Worm (Caenorhabditis elegans) whole organism, L4 larva: ENCODE results near the gene F20A1.6.

Source experiments
- F26F4.8 ChIP-seq: fragments of 200-800 bp; sonication (Bioruptor generic); conservative IDR thresholded peaks from 2 replicates; pipeline ENCODE4 v1.3.6; 2022; ENCODE audit warnings: missing genetic modification characterization, missing compliant biosample characterization
- F37D6.2 ChIP-seq: sonication (generic microtip); optimal IDR thresholded peaks from 2 replicates; lab custom pipeline; 2016; ENCODE audit warnings: mild to moderate bottlenecking, missing genetic modification characterization, missing compliant biosample characterization
- F44E2.7 ChIP-seq: fragments of 200-800 bp; sonication (Bioruptor generic); IDR thresholded peaks from 2 replicates; pipeline ENCODE4 v2.1.2; 2022; ENCODE audit warnings: missing genetic modification characterization, missing compliant biosample characterization
- Y48G9A.11 ChIP-seq: fragments of 200-800 bp; sonication (Bioruptor generic); IDR thresholded peaks from 2 replicates; pipeline ENCODE4 v1.3.6; 2022; ENCODE audit warnings: missing genetic modification reagents, missing genetic modification characterization, missing compliant biosample characterization
- aha-1 ChIP-seq: fragments of 150-350 bp; peaks from one replicate; lab custom pipeline; 2014; ENCODE audit warnings: missing biosample characterization, missing genetic modification characterization
- attf-4 ChIP-seq: sonication (generic microtip); optimal IDR thresholded peaks from 3 replicates; lab custom pipeline; 2017; ENCODE audit warnings: missing biosample characterization, missing genetic modification characterization
- ces-1 ChIP-seq: fragments of 150-350 bp; sonication (generic microtip); optimal IDR thresholded peaks from 4 replicates; lab custom pipeline; 2014; ENCODE audit warnings: missing biosample characterization, missing genetic modification reagents, missing genetic modification characterization
- cey-2 ChIP-seq: sonication (generic microtip); optimal IDR thresholded peaks from 3 replicates; lab custom pipeline; 2017; ENCODE audit warnings: missing genetic modification characterization, mild to moderate bottlenecking, missing compliant biosample characterization, antibody characterized with exemption, borderline replicate concordance; ENCODE audit not compliant: insufficient read depth
- duxl-1 ChIP-seq: sonication (generic microtip); optimal IDR thresholded peaks from 2 replicates; lab custom pipeline; 2016; ENCODE audit warnings: mild to moderate bottlenecking, missing genetic modification characterization, moderate library complexity, missing compliant biosample characterization; ENCODE audit not compliant: poor library complexity
- fkh-10 ChIP-seq: fragments of 150-350 bp; optimal IDR thresholded peaks from 2 replicates; lab custom pipeline; 2014; ENCODE audit warnings: missing biosample characterization, missing genetic modification reagents, missing genetic modification characterization
- fos-1 ChIP-seq: fragments of 150-350 bp; optimal IDR thresholded peaks from 2 replicates; lab custom pipeline; 2014; ENCODE audit warnings: missing biosample characterization, missing genetic modification characterization
- gei-8 ChIP-seq: fragments of 200-800 bp; sonication (Bioruptor generic); optimal IDR thresholded peaks from 2 replicates; lab custom pipeline; 2018; ENCODE audit warnings: mild to moderate bottlenecking, missing genetic modification characterization, missing compliant biosample characterization
- hlh-30 ChIP-seq: sonication (generic microtip); optimal IDR thresholded peaks from 2 replicates; lab custom pipeline; 2017; ENCODE audit warnings: antibody characterized with exemption, mild to moderate bottlenecking, missing genetic modification characterization, missing compliant biosample characterization; ENCODE audit not compliant: insufficient read depth
- lim-7 ChIP-seq: fragments of 200-800 bp; sonication (Bioruptor generic); IDR thresholded peaks from 2 replicates; pipeline ENCODE4 v1.3.6; 2022; ENCODE audit warnings: missing genetic modification characterization, missing compliant biosample characterization
- lir-3 ChIP-seq: sonication (generic microtip); optimal IDR thresholded peaks from 2 replicates; lab custom pipeline; 2016; ENCODE audit warnings: mild to moderate bottlenecking, missing genetic modification characterization, missing compliant biosample characterization
- madf-5 ChIP-seq, 2 experiments: fragments of 200-800 bp; sonication (Bioruptor generic); IDR thresholded peaks; 2 replicates each; pipeline ENCODE4 v1.3.6; 2022; ENCODE audit warnings: missing compliant biosample characterization in 2 of 2, missing genetic modification characterization in 2 of 2
- nhr-237 ChIP-seq: sonication (generic microtip); optimal IDR thresholded peaks from 2 replicates; lab custom pipeline; 2017; ENCODE audit warnings: missing biosample characterization, missing genetic modification characterization
- nhr-77 ChIP-seq: fragments of 150-350 bp; optimal IDR thresholded peaks from 2 replicates; lab custom pipeline; 2014; ENCODE audit warnings: missing biosample characterization, missing genetic modification characterization
- php-3 ChIP-seq: fragments of 200-800 bp; sonication (Bioruptor generic); IDR thresholded peaks from 2 replicates; pipeline ENCODE4 v1.3.6; 2022; ENCODE audit warnings: missing genetic modification reagents, missing genetic modification characterization, missing compliant biosample characterization
- sdz-12 ChIP-seq: fragments of 200-800 bp; sonication (Bioruptor generic); optimal IDR thresholded peaks from 2 replicates; lab custom pipeline; 2018; ENCODE audit warnings: mild to moderate bottlenecking, missing genetic modification characterization, missing compliant biosample characterization
- unc-39 ChIP-seq: sonication (generic microtip); optimal IDR thresholded peaks from 2 replicates; lab custom pipeline; 2017; ENCODE audit warnings: missing biosample characterization, missing genetic modification characterization
- unc-62 ChIP-seq, 3 experiments: fragments of 150-350 bp in 1 of 3; sonication (generic microtip); optimal IDR thresholded peaks in 2 of 3; peaks in 1 of 3; 1 replicate in 1 of 3; 2 replicates in 2 of 3; lab custom pipeline; 2014 to 2017; ENCODE audit warnings: missing biosample characterization in 3 of 3, missing genetic modification characterization in 3 of 3, missing genetic modification reagents in 3 of 3, missing genotype in 1 of 3
- vab-7 ChIP-seq: fragments of 200-800 bp; sonication (Bioruptor generic); IDR thresholded peaks from 2 replicates; pipeline ENCODE4 v1.3.6; 2022; ENCODE audit warnings: missing genetic modification reagents, missing genetic modification characterization, missing compliant biosample characterization
- ztf-7 ChIP-seq: fragments of 150-350 bp; optimal IDR thresholded peaks from 2 replicates; lab custom pipeline; 2014; ENCODE audit warnings: missing biosample characterization, missing genetic modification characterization

Gene F20A1.6

DNA sequence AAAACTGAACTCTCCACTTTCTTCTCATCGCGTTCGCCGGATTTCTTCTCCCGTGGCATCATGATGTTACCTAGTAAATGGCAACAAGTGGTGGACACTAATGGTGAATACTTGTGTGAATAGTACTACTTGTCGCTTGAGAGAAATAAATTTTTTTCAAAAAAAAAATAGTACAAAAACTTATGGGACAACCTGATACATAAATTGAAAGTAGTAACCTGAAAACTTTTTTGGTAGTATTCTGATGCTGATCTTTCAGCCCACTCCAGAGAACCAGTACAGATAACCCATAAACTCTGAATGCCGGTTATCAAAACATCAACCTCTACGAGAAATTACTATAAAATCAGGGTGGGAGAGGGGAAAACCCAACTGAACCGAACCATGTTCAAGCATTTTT is 30.8 kb upstream of the F20A1.6 start, which contains the start of gene Y57E12AL.2:
Gene Y57E12AL.2, plus strand, starts transcription at position 301 of the 400 bp plus-strand sequence.
- TF ChIP-seq aha-1, result peak; percentile 21

DNA sequence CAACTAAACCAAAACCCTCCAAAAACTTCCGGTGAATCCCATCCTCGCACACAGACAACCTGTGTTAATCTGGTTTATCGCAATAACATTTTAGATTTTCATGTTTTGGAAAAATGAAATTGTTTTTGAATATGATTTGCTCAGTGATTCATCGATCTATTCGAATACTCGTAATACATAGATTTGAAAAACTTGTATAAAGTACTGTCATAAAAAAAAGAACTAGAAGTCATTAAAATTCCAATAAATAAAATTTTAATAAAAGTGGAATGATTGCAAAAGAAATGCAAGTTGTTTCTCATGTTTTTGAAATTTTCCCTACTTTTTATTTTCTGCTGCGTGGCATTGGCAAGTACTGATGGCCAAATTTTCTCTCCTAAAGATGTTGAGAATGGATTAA is 27.6 kb upstream of the F20A1.6 start, which contains the start of gene spig-8:
Gene spig-8, plus strand, starts transcription at position 301 of the 400 bp plus-strand sequence.
- TF ChIP-seq fos-1 (tag; lab: Kevin White, UChicago), result no peak
- TF ChIP-seq F26F4.8 (GFP tag; lab: Robert Waterston, UW), result no peak
- no peak for TF ChIP-seq nhr-77 (tag; lab: Kevin White, UChicago)
- no peak for TF ChIP-seq hlh-30 (tag; lab: Kevin White, UChicago)
- TF ChIP-seq nhr-237 (tag; lab: Kevin White, UChicago), result no peak
- TF ChIP-seq F37D6.2 (tag; lab: Kevin White, UChicago), result no peak
- TF ChIP-seq ztf-7 (tag; lab: Kevin White, UChicago), result no peak

DNA sequence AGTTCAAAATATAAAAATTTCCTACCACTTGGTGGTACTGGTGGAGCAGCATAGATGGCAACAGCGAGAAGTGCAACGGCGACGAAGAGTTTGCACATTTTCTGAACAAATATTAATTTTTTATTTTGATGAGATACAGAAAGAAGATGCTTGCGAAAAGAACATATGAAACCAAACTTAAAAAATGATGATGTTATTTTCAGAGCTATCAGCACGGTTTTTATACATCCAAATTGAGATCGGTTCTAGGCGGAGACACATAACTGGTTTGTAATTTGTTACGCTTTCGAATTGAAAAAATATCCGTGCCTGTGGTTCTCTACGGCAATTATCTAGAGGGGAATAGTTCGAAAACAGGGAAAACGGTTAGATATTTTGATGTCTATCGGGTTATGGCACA is 26.1 kb upstream of the F20A1.6 start, which contains the start of gene txt-17:
Gene txt-17, minus strand, starts transcription at position 101 of the 400 bp plus-strand sequence.
- TF ChIP-seq madf-5 (GFP tag; IDR thresholded peaks at IDR 0.05; lab: Robert Waterston, UW) (no peak), fkh-10 (GFP tag; lab: Kevin White, UChicago) (no peak), duxl-1 (tag; lab: Kevin White, UChicago) (no peak)

DNA sequence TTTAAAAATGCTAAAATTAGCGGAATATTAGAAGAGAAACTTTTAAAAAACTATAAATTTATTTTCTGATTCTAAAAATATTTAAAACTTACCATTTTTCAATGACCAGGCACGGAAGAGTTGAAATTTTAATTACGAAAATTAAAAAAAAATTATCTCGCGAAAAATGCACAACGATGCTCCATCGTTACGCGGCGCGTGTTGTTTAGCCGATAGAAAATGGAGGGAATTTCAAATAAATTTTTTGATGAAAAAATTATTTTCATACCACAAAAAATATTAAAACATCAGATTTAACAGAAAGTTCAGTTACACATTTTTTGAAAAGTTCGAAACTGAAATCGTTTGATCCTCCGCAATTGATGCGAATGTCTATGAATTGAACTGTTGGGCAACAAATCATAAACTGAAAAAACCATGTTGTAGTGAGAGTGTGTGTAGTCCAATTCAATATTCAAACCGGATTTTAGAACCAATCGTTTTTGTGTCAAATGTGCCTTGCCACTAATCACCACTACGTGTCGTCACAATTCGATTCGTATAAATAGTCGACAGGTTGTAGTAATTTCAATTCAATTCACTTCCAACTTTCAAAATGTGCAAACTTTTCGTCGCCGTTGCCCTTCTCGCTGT is 24.3 kb upstream of the F20A1.6 start, which contains the start of the genes tofu-2 and spig-1:
Gene tofu-2, minus strand, starts transcription at position 116 of the 633 bp plus-strand sequence.
Gene spig-1, plus strand, starts transcription at position 583 of the 633 bp plus-strand sequence.
- TF ChIP-seq attf-4 (tag; lab: Kevin White, UChicago), result no peak
- TF ChIP-seq sdz-12 (GFP tag; lab: Kevin White, UChicago), result no peak
- TF ChIP-seq ztf-7 (tag; lab: Kevin White, UChicago), result no peak
- TF ChIP-seq Y48G9A.11 (GFP tag; lab: Robert Waterston, UW), result peak; percentile 96
- no peak for TF ChIP-seq lim-7

DNA sequence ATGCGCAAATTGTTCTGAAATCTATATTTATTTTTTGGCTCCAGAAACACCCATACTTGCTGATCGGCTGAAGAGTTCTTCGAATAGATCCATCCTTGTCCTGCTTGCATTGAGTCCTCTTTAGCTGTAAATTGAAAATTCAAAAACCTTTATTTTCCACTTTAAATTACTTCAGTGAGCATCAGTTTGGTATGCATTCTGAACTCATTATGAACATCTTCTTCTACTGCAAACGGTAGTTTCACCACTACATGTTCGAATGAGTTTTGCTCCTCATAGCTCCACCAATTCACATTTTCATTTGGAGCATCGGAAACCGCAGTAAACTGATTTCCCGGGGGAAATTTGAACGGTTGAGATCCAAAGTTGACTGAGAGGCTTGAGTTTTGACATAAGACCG is 23.2 kb upstream of the F20A1.6 start:
- TF ChIP-seq F44E2.7 (GFP tag; lab: Robert Waterston, UW), result no peak
- peak in 1 of 2 experiments; percentile 92 for TF ChIP-seq unc-62 (GFP tag; optimal IDR thresholded peaks at IDR 0.05 in 1 of 2; lab: Kevin White, UChicago)
- TF ChIP-seq unc-62 (tag; optimal IDR thresholded peaks at IDR 0.05; lab: Kevin White, UChicago), result no peak
- TF ChIP-seq aha-1, result peak; percentile 27
- no peak for TF ChIP-seq vab-7 (GFP tag; lab: Robert Waterston, UW)
- TF ChIP-seq F37D6.2 (tag; lab: Kevin White, UChicago), result no peak

DNA sequence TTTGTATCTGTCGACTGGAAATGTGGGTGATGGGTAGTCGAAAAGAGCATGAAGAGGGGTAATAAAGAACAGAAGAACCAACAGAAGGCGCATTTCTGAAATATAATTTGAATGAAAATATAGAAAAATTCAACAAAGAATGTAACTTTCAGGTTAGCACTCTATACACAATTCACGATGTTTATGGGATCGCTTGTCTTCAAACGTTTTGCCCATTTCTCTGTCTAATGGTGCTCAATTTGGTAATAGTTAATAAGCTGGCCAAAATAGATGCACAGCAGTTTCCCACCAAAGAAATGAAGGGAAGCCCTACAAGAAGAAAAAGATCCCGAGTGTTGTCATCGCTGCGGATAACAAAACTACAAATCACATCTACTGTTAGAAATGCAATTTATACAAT is 20.6 kb upstream of the F20A1.6 start, which contains the start of gene F20A1.8:
Gene F20A1.8, minus strand, starts transcription at position 101 of the 400 bp plus-strand sequence.
- TF ChIP-seq unc-39 (tag; lab: Kevin White, UChicago) (no peak), fos-1 (tag; lab: Kevin White, UChicago) (no peak), unc-62 (GFP tag; optimal IDR thresholded peaks at IDR 0.05 in 1 of 2; lab: Kevin White, UChicago) (peak in 1 of 2 experiments; percentile 16), unc-62 (tag; optimal IDR thresholded peaks at IDR 0.05; lab: Kevin White, UChicago) (no peak), ces-1 (no peak)
- TF ChIP-seq, all 104 proteins: peak for 1

DNA sequence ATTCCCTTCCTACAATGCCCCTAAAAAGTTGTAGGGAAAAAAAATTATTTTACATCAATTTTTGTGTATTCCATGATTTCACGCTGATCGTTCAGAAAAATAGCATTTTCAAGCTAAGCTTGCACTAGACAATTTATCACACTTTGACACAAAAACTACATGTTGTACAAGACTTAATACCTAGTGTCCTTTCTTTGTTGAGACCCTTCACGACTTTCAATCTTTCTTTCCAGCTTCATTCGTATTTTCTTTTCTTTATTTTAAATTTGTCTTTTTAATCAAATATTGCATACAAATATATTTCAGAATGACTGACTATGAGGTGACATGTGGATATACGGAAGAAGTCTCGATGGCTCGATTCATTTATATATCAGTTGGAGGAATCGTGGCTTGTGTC is 19.1 kb upstream of the F20A1.6 start, which contains the start of gene F20A1.2:
Gene F20A1.2, plus strand, starts transcription at position 301 of the 400 bp plus-strand sequence.
- no peak for TF ChIP-seq F44E2.7 (GFP tag; lab: Robert Waterston, UW)
- TF ChIP-seq gei-8 (GFP tag; lab: Kevin White, UChicago), result no peak
- no peak for TF ChIP-seq php-3
- TF ChIP-seq cey-2, result no peak
- no peak for TF ChIP-seq fos-1 (tag; lab: Kevin White, UChicago)

DNA sequence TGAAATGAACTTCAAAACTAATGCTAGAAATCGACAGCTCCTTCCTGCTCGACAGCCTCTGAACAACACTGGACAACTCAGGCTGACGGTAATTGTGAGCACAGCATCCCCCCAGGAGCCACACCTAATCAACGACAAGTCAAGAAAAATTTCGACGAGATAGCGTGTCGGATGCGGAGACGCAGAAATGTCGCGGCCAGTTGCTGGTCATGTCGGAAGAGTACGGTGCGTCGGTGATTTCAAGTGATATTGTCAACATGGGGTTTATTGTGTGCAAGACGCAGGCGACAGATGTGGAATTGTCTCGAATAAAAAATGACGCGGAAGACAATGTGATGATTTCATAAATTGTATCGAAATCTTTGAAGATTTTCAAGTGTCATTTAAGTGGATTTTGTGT is 9.5 kb upstream of the F20A1.6 start, which contains the start of gene twk-11:
Gene twk-11, minus strand, starts transcription at position 101 of the 400 bp plus-strand sequence.
- TF ChIP-seq lir-3 (tag; lab: Kevin White, UChicago) (no peak), aha-1 (peak; percentile 7)
